Fruit fly (Drosophila melanogaster) Kc167 (cell line): Measurements from ENCODE around the gene Prp16.

ENCODE experiments used
- Myc ChIP-seq: fragments of >200 bp; optimal IDR thresholded peaks from 2 replicates; lab custom pipeline; 2017; ENCODE audit warnings: missing external identifiers
- Sin3A ChIP-seq: fragments of >200 bp; optimal IDR thresholded peaks from 2 replicates; lab custom pipeline; 2018; ENCODE audit warnings: missing external identifiers
- h ChIP-seq: fragments of >200 bp; optimal IDR thresholded peaks from 3 replicates; lab custom pipeline; 2018; ENCODE audit warnings: missing external identifiers
- insv ChIP-seq: fragments of >200 bp; optimal IDR thresholded peaks from 3 replicates; lab custom pipeline; 2018; ENCODE audit warnings: missing external identifiers
- psq ChIP-seq: fragments of >200 bp; optimal IDR thresholded peaks from 2 replicates; lab custom pipeline; 2017; ENCODE audit warnings: missing external identifiers
- ttk ChIP-seq: sonication (Bioruptor generic); optimal IDR thresholded peaks from 2 replicates; lab custom pipeline; 2017; ENCODE audit warnings: missing external identifiers

Prp16 gene

dm6 chrX:14191918-14192317 lies 9.2 kb upstream of the Prp16 start, which contains the start of gene CG13403:
Gene CG13403 (minus strand): TSS chrX:14192018.
- TF ChIP-seq insv: no peak
- no peak for TF ChIP-seq Myc (lab: Kevin White, UChicago)
- no peak for TF ChIP-seq ttk (lab: Kevin White, UChicago)
- TF ChIP-seq Sin3A: no peak
- no peak for TF ChIP-seq psq (lab: Kevin White, UChicago)
- no peak for TF ChIP-seq h (lab: Kevin White, UChicago)

- TF ChIP-seq insv (no peak), Myc (lab: Kevin White, UChicago) (no peak), ttk (lab: Kevin White, UChicago) (no peak), psq (lab: Kevin White, UChicago) (no peak), h (lab: Kevin White, UChicago) (no peak), Sin3A (no peak)
These were observed 8.1 kb upstream of the Prp16 start, which contains the start of gene yl for dm6 chrX:14193013-14193412. Gene yl (plus strand): TSS chrX:14193214.

- no peak for TF ChIP-seq Sin3A
- no peak for TF ChIP-seq insv
- no peak for TF ChIP-seq h (lab: Kevin White, UChicago)
- no peak for TF ChIP-seq Myc (lab: Kevin White, UChicago)
- no peak for TF ChIP-seq psq (lab: Kevin White, UChicago)
- TF ChIP-seq ttk (lab: Kevin White, UChicago): no peak
These were observed 1.1 kb upstream of the Prp16 start, which contains the start of gene CG11590 for dm6 chrX:14199967-14200531. Gene CG11590 (plus strand): TSS chrX:14200178.

dm6 chrX:14208426-14209208 lies 7.5 kb downstream of the Prp16 start:
- TF ChIP-seq Sin3A (no peak), h (lab: Kevin White, UChicago) (no peak), Myc (lab: Kevin White, UChicago) (no peak), ttk (lab: Kevin White, UChicago) (no peak)

- TF ChIP-seq psq (lab: Kevin White, UChicago) (no peak), insv (no peak), ttk (lab: Kevin White, UChicago) (no peak), h (lab: Kevin White, UChicago) (no peak), Myc (lab: Kevin White, UChicago) (no peak), Sin3A (no peak)
These were observed 8.1 kb downstream of the Prp16 start for dm6 chrX:14209209-14209781.

dm6 chrX:14211250-14211944 lies 10.2 kb downstream of the Prp16 start:
- TF ChIP-seq Sin3A (no peak), h (lab: Kevin White, UChicago) (no peak), insv (no peak), psq (lab: Kevin White, UChicago) (no peak), ttk (lab: Kevin White, UChicago) (no peak), Myc (lab: Kevin White, UChicago) (no peak)

- TF ChIP-seq psq (lab: Kevin White, UChicago): no peak
- TF ChIP-seq Myc (lab: Kevin White, UChicago): no peak
- no peak for TF ChIP-seq h (lab: Kevin White, UChicago)
- TF ChIP-seq ttk (lab: Kevin White, UChicago): no peak
- TF ChIP-seq insv: no peak
- no peak for TF ChIP-seq Sin3A
These were observed 11.1 kb downstream of the Prp16 start for dm6 chrX:14212147-14212792.

- TF ChIP-seq ttk (lab: Kevin White, UChicago): no peak
- TF ChIP-seq psq (lab: Kevin White, UChicago): no peak
- no peak for TF ChIP-seq h (lab: Kevin White, UChicago)
- TF ChIP-seq Sin3A: no peak
- TF ChIP-seq insv: no peak
These were observed 12.5 kb downstream of the Prp16 start for dm6 chrX:14213509-14214154.

dm6 chrX:14214505-14215449 lies 13.6 kb downstream of the Prp16 start:
- TF ChIP-seq psq (lab: Kevin White, UChicago): no peak
- no peak for TF ChIP-seq Myc (lab: Kevin White, UChicago)
- no peak for TF ChIP-seq h (lab: Kevin White, UChicago)
- TF ChIP-seq ttk (lab: Kevin White, UChicago): no peak

dm6 chrX:14215834-14216233 lies 14.7 kb downstream of the Prp16 start:
- no peak for TF ChIP-seq Myc (lab: Kevin White, UChicago)
- no peak for TF ChIP-seq insv
- no peak for TF ChIP-seq h (lab: Kevin White, UChicago)
- no peak for TF ChIP-seq ttk (lab: Kevin White, UChicago)
- no peak for TF ChIP-seq psq (lab: Kevin White, UChicago)
- TF ChIP-seq Sin3A: no peak
